Worm (Caenorhabditis elegans) whole organism, L1 larva: ENCODE results near the gene sma-6.
A peak's percentile ranks its signal among the peaks of the same experiment; 100 is the strongest.

ENCODE experiments used
- C16A3.4 ChIP-seq: fragments of 150-350 bp; optimal IDR thresholded peaks from 2 replicates; lab custom pipeline; 2014; ENCODE audit warnings: missing biosample characterization, missing genetic modification characterization
- F16B12.6 ChIP-seq: fragments of 150-350 bp; optimal IDR thresholded peaks from 2 replicates; lab custom pipeline; 2014; ENCODE audit warnings: missing biosample characterization, missing genetic modification characterization
- blmp-1 ChIP-seq: fragments of 150-350 bp; optimal IDR thresholded peaks from 2 replicates; lab custom pipeline; 2014; ENCODE audit warnings: missing biosample characterization, missing genetic modification characterization
- ceh-63 ChIP-seq: fragments of 200-800 bp; sonication (Bioruptor generic); optimal IDR thresholded peaks from 2 replicates; lab custom pipeline; 2018; ENCODE audit warnings: mild to moderate bottlenecking, missing genetic modification characterization, missing compliant biosample characterization
- ceh-82 ChIP-seq, 3 experiments: fragments of 150-350 bp in 1 of 3; sonication (generic microtip) in 2 of 3; optimal IDR thresholded peaks; 2 replicates each; lab custom pipeline; 2014 to 2017; ENCODE audit warnings: missing biosample characterization in 3 of 3, missing genetic modification characterization in 3 of 3
- dpl-1 ChIP-seq, 3 experiments: fragments of 150-350 bp in 2 of 3; sonication (generic microtip) in 1 of 3; optimal IDR thresholded peaks; 2 replicates each; lab custom pipeline; 2014 to 2017; ENCODE audit warnings: missing biosample characterization in 3 of 3, missing genetic modification characterization in 3 of 3, missing genetic modification reagents in 3 of 3
- efl-1 ChIP-seq, 4 experiments: fragments of 150-350 bp; optimal IDR thresholded peaks in 3 of 4; peaks in 1 of 4; 1 replicate in 1 of 4; 2 replicates in 3 of 4; lab custom pipeline; 2014; ENCODE audit warnings: missing biosample characterization in 2 of 4, missing genetic modification characterization in 2 of 4, missing genetic modification reagents in 2 of 4
- efl-3 ChIP-seq: fragments of 200-800 bp; sonication (Bioruptor generic); optimal IDR thresholded peaks from 2 replicates; lab custom pipeline; 2018; ENCODE audit warnings: mild to moderate bottlenecking, missing genetic modification characterization, missing compliant biosample characterization
- elt-3 ChIP-seq, 6 experiments: fragments of 150-350 bp in 1 of 6; sonication (generic microtip); optimal IDR thresholded peaks; 2 replicates each; lab custom pipeline; 2017 to 2018; ENCODE audit warnings: missing biosample characterization in 6 of 6, missing genetic modification characterization in 6 of 6, inconsistent platforms in 1 of 6
- fkh-4 ChIP-seq: sonication (generic microtip); optimal IDR thresholded peaks from 2 replicates; lab custom pipeline; 2016; ENCODE audit warnings: missing compliant biosample characterization, missing genetic modification characterization, borderline replicate concordance
- fkh-8 ChIP-seq: sonication (generic microtip); optimal IDR thresholded peaks from 2 replicates; lab custom pipeline; 2016; ENCODE audit warnings: mild to moderate bottlenecking, missing genetic modification characterization, missing compliant biosample characterization
- hpl-2 ChIP-seq: fragments of 150-350 bp; optimal IDR thresholded peaks from 2 replicates; lab custom pipeline; 2014; ENCODE audit warnings: missing biosample characterization, missing genetic modification reagents, missing genetic modification characterization
- isw-1 ChIP-seq: fragments of 200-800 bp; sonication (Bioruptor generic); IDR thresholded peaks from 2 replicates; pipeline ENCODE4 v1.3.6; 2022; ENCODE audit warnings: missing genetic modification characterization, missing compliant biosample characterization
- lin-14 ChIP-seq: fragments of 200-800 bp; sonication (Bioruptor generic); optimal IDR thresholded peaks from 2 replicates; lab custom pipeline; 2018; ENCODE audit warnings: mild to moderate bottlenecking, missing genetic modification characterization, moderate library complexity, missing compliant biosample characterization
- lin-15B ChIP-seq: fragments of 150-350 bp; sonication (generic microtip); optimal IDR thresholded peaks from 3 replicates; lab custom pipeline; 2014; ENCODE audit warnings: missing biosample characterization, missing genetic modification characterization
- lin-35 ChIP-seq, 2 experiments: fragments of 150-350 bp; optimal IDR thresholded peaks; 2 replicates each; lab custom pipeline; 2014; ENCODE audit warnings: missing biosample characterization in 2 of 2, missing genetic modification characterization in 2 of 2, missing genetic modification reagents in 2 of 2
- lin-39 ChIP-seq: fragments of 150-350 bp; optimal IDR thresholded peaks from 2 replicates; lab custom pipeline; 2014; ENCODE audit warnings: missing biosample characterization, missing genetic modification reagents, missing genetic modification characterization
- lir-3 ChIP-seq: sonication (generic microtip); optimal IDR thresholded peaks from 2 replicates; lab custom pipeline; 2016; ENCODE audit warnings: mild to moderate bottlenecking, missing genetic modification characterization, moderate library complexity, missing compliant biosample characterization; ENCODE audit not compliant: poor library complexity
- lsy-2 ChIP-seq, 2 experiments: fragments of 150-350 bp; optimal IDR thresholded peaks; 2 replicates each; lab custom pipeline; 2014; ENCODE audit warnings: missing biosample characterization in 2 of 2, missing genetic modification characterization in 2 of 2
- mdl-1 ChIP-seq, 2 experiments: fragments of 150-350 bp; optimal IDR thresholded peaks; 2 replicates each; lab custom pipeline; 2014 to 2017; ENCODE audit warnings: missing biosample characterization in 2 of 2, missing genetic modification characterization in 2 of 2, inconsistent platforms in 1 of 2
- mep-1 ChIP-seq: fragments of 150-350 bp; optimal IDR thresholded peaks from 2 replicates; lab custom pipeline; 2014; ENCODE audit warnings: missing biosample characterization, missing genetic modification characterization
- nhr-11 ChIP-seq: fragments of 150-350 bp; optimal IDR thresholded peaks from 2 replicates; lab custom pipeline; 2014; ENCODE audit warnings: missing biosample characterization, missing genetic modification characterization
- nhr-19 ChIP-seq: fragments of 200-800 bp; sonication (Bioruptor generic); conservative IDR thresholded peaks from 2 replicates; pipeline ENCODE4 v1.3.6; 2022; ENCODE audit warnings: missing genetic modification characterization, missing compliant biosample characterization
- nhr-20 ChIP-seq: sonication (generic microtip); optimal IDR thresholded peaks from 2 replicates; lab custom pipeline; 2016; ENCODE audit warnings: mild to moderate bottlenecking, missing genetic modification characterization, missing compliant biosample characterization
- nhr-47 ChIP-seq: sonication (generic microtip); optimal IDR thresholded peaks from 2 replicates; lab custom pipeline; 2016; ENCODE audit warnings: mild to moderate bottlenecking, missing genetic modification characterization, moderate library complexity, missing compliant biosample characterization
- nhr-71 ChIP-seq: sonication (generic microtip); optimal IDR thresholded peaks from 2 replicates; lab custom pipeline; 2016; ENCODE audit warnings: mild to moderate bottlenecking, missing genetic modification characterization, moderate library complexity, missing compliant biosample characterization
- nhr-85 ChIP-seq: sonication (generic microtip); peaks from one replicate; lab custom pipeline; 2016; ENCODE audit warnings: missing genetic modification characterization, inconsistent platforms, missing compliant biosample characterization
- nhr-90 ChIP-seq: sonication (generic microtip); optimal IDR thresholded peaks from 2 replicates; lab custom pipeline; 2016; ENCODE audit warnings: mild to moderate bottlenecking, missing genetic modification characterization, missing compliant biosample characterization; ENCODE audit not compliant: poor library complexity
- pag-3 ChIP-seq: sonication (generic microtip); optimal IDR thresholded peaks from 2 replicates; lab custom pipeline; 2017; ENCODE audit warnings: missing genetic modification characterization, mild to moderate bottlenecking, missing compliant biosample characterization, antibody characterized with exemption, borderline replicate concordance; ENCODE audit not compliant: insufficient read depth
- rnt-1 ChIP-seq: sonication (generic microtip); optimal IDR thresholded peaks from 2 replicates; lab custom pipeline; 2016; ENCODE audit warnings: mild to moderate bottlenecking, missing genetic modification characterization, moderate library complexity, missing compliant biosample characterization
- skn-1 ChIP-seq: fragments of 150-350 bp; optimal IDR thresholded peaks from 2 replicates; lab custom pipeline; 2014; ENCODE audit warnings: missing biosample characterization, missing genetic modification characterization
- snpc-4 ChIP-seq: fragments of 150-350 bp; optimal IDR thresholded peaks from 2 replicates; lab custom pipeline; 2014; ENCODE audit warnings: missing biosample characterization, missing genetic modification characterization
- snu-23 ChIP-seq: sonication (generic microtip); optimal IDR thresholded peaks from 2 replicates; lab custom pipeline; 2016; ENCODE audit warnings: missing genetic modification characterization, missing compliant biosample characterization
- sox-4 ChIP-seq: sonication (generic microtip); optimal IDR thresholded peaks from 2 replicates; lab custom pipeline; 2016; ENCODE audit warnings: missing genetic modification characterization, missing compliant biosample characterization
- sptf-1 ChIP-seq: fragments of 150-350 bp; optimal IDR thresholded peaks from 2 replicates; lab custom pipeline; 2014; ENCODE audit warnings: missing biosample characterization, missing genetic modification characterization
- swsn-7 ChIP-seq: sonication (generic microtip); optimal IDR thresholded peaks from 2 replicates; lab custom pipeline; 2016; ENCODE audit warnings: missing genetic modification characterization, missing compliant biosample characterization
- tbx-2 ChIP-seq: sonication (generic microtip); optimal IDR thresholded peaks from 2 replicates; lab custom pipeline; 2016; ENCODE audit warnings: missing genetic modification characterization, missing compliant biosample characterization
- unc-30 ChIP-seq: sonication (generic microtip); optimal IDR thresholded peaks from 2 replicates; lab custom pipeline; 2017; ENCODE audit warnings: missing biosample characterization, missing genetic modification characterization
- unc-62 ChIP-seq: fragments of 150-350 bp; optimal IDR thresholded peaks from 2 replicates; lab custom pipeline; 2014; ENCODE audit warnings: missing biosample characterization, missing genetic modification reagents, missing genetic modification characterization
- unc-86 ChIP-seq: sonication (generic microtip); optimal IDR thresholded peaks from 2 replicates; lab custom pipeline; 2016; ENCODE audit warnings: missing genetic modification characterization, missing compliant biosample characterization
- xbp-1 ChIP-seq: sonication (generic microtip); optimal IDR thresholded peaks from 2 replicates; lab custom pipeline; 2016; ENCODE audit warnings: missing genetic modification characterization, missing compliant biosample characterization
- zag-1 ChIP-seq: fragments of 150-350 bp; optimal IDR thresholded peaks from 2 replicates; lab custom pipeline; 2014; ENCODE audit warnings: missing biosample characterization, missing genetic modification characterization

The sma-6 gene

DNA sequence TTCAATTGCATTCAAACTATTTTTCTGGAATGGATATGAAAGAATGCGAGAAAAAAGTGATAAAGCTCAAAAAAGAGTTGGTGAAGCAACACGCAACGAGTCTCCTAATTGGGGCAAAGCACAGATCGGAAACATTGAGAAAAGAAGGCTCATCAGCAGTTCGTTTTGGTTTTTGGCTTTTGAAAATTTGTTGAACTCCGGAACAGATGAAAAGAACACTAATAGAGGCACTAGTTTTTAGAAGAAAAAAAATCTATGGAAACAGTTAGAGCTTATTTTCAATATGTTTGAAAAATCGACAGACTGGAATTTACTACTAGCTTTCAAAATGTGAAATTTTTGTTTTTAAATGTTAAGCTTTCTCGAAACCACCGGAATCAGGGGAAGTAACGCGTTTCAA lies 12.4 kb upstream of the sma-6 start:
- TF ChIP-seq zag-1 (tag; lab: Kevin White, UChicago) (no peak), efl-1 (optimal IDR thresholded peaks at IDR 0.05; lab: Kevin White, UChicago) (no peak), efl-1 (GFP tag; optimal IDR thresholded peaks at IDR 0.05 in 1 of 2; lab: Kevin White, UChicago) (peak in 1 of 2 experiments; percentile 55)
- TF ChIP-seq, all 84 proteins: peak for 1

DNA sequence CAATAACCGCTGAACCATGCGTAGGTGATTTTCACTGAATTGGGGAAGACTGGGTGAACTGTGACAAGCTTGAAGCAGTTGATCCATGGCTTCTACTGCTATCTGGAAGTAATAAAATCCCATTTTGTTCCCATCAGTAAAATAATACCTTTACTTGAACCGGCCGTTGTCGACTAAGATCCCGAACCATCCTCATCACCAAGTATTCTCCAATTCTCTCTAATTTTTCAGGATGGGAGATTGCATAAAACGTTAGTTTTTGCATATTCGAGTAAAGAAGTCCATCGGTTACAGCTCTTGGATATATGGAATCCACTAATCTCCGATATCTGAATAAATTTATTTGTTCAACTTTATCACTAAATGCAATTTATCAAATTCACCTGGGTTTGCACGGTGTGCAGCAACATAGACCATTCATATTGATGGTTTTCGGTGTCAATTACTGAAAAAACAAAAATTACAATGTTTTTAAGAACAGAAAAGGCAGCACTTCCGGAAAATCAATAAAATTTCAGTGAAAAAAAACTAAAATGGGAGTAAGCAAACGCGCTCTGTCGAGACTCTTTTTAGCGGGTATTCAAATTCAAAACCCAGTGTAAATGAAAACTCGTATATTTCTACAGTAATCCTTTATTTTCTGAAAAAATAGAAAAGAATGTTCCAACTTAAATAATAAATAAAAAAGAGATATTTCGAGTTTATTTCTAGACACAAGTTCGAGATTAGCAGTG lies 3.5 kb upstream of the sma-6 start, which contains the start of gene efr-3:
Gene efr-3, minus strand, starts transcription at position 505 of the 734 bp plus-strand sequence.
- TF ChIP-seq C16A3.4 (tag; lab: Kevin White, UChicago) (peak; percentile 16), ceh-63 (no peak), elt-3 (tag; optimal IDR thresholded peaks at IDR 0.05; lab: Kevin White, UChicago) (peak in 1 of 6 experiments; percentile 27), lin-39 (peak; percentile 38), efl-1 (optimal IDR thresholded peaks at IDR 0.05; lab: Kevin White, UChicago) (peak; percentile 81 to 93), efl-1 (GFP tag; optimal IDR thresholded peaks at IDR 0.05 in 1 of 2; lab: Kevin White, UChicago) (peak; percentile 94 to 99), nhr-11 (tag; lab: Kevin White, UChicago) (peak; percentile 18), nhr-85 (tag; lab: Kevin White, UChicago) (peak; percentile 51), fkh-4 (tag; lab: Kevin White, UChicago) (no peak), lin-35 (GFP tag; optimal IDR thresholded peaks at IDR 0.05; lab: Kevin White, UChicago) (peak; percentile 93 to 97), lsy-2 (tag; optimal IDR thresholded peaks at IDR 0.05; lab: Kevin White, UChicago) (peak; percentile 65 to 79), snu-23 (GFP tag; lab: Kevin White, UChicago) (peak; percentile 55), dpl-1 (GFP tag; optimal IDR thresholded peaks at IDR 0.05; lab: Kevin White, UChicago) (peak; percentile 89 to 95 (median 93)), nhr-20 (peak; percentile 38), nhr-19 (GFP tag; lab: Robert Waterston, UW) (peak; percentile 21; the same call in 1 of the 2 replicates), lin-14 (GFP tag; lab: Kevin White, UChicago) (peak; percentile 47), nhr-71 (tag; lab: Kevin White, UChicago) (peak; percentile 60), lin-15B (tag; lab: Kevin White, UChicago) (peak; percentile 24), tbx-2 (peak; percentile 58), unc-86 (tag; lab: Kevin White, UChicago) (peak; percentile 28), xbp-1 (tag; lab: Kevin White, UChicago) (peak; percentile 55), mep-1 (tag; lab: Kevin White, UChicago) (peak; percentile 62), blmp-1 (tag; lab: Kevin White, UChicago) (peak; percentile 31), unc-62 (GFP tag; lab: Kevin White, UChicago) (no peak), sptf-1 (no peak), unc-30 (no peak), fkh-8 (tag; lab: Kevin White, UChicago) (peak; percentile 3), F16B12.6 (peak; percentile 31), isw-1 (peak; percentile 51), snpc-4 (tag; lab: Kevin White, UChicago) (peak; percentile 24), skn-1 (tag; lab: Kevin White, UChicago) (peak; percentile 40), nhr-47 (tag; lab: Kevin White, UChicago) (peak; percentile 67), sox-4 (tag; lab: Kevin White, UChicago) (no peak), ceh-82 (tag; optimal IDR thresholded peaks at IDR 0.05; lab: Kevin White, UChicago) (peak in 1 of 3 experiments; percentile 40), mdl-1 (tag; optimal IDR thresholded peaks at IDR 0.05; lab: Kevin White, UChicago) (no peak), rnt-1 (peak; percentile 58), lir-3 (tag; lab: Kevin White, UChicago) (no peak), nhr-90 (tag; lab: Kevin White, UChicago) (peak; percentile 21), pag-3 (tag; lab: Kevin White, UChicago) (no peak), efl-3 (GFP tag; lab: Kevin White, UChicago) (no peak), hpl-2 (GFP tag; lab: Kevin White, UChicago) (no peak), swsn-7 (tag; lab: Kevin White, UChicago) (peak; percentile 21)
- TF ChIP-seq, all 84 proteins: peak for 30
